Fruit fly (Drosophila melanogaster) Kc167 (cell line): Measurements from ENCODE around the gene CG13784.

ENCODE experiments used
- Myc ChIP-seq: fragments of >200 bp; optimal IDR thresholded peaks from 2 replicates; lab custom pipeline; 2017; ENCODE audit warnings: missing external identifiers
- Sin3A ChIP-seq: fragments of >200 bp; optimal IDR thresholded peaks from 2 replicates; lab custom pipeline; 2018; ENCODE audit warnings: missing external identifiers
- h ChIP-seq: fragments of >200 bp; optimal IDR thresholded peaks from 3 replicates; lab custom pipeline; 2018; ENCODE audit warnings: missing external identifiers
- insv ChIP-seq: fragments of >200 bp; optimal IDR thresholded peaks from 3 replicates; lab custom pipeline; 2018; ENCODE audit warnings: missing external identifiers
- psq ChIP-seq: fragments of >200 bp; optimal IDR thresholded peaks from 2 replicates; lab custom pipeline; 2017; ENCODE audit warnings: missing external identifiers
- ttk ChIP-seq: sonication (Bioruptor generic); optimal IDR thresholded peaks from 2 replicates; lab custom pipeline; 2017; ENCODE audit warnings: missing external identifiers

The CG13784 gene

DNA sequence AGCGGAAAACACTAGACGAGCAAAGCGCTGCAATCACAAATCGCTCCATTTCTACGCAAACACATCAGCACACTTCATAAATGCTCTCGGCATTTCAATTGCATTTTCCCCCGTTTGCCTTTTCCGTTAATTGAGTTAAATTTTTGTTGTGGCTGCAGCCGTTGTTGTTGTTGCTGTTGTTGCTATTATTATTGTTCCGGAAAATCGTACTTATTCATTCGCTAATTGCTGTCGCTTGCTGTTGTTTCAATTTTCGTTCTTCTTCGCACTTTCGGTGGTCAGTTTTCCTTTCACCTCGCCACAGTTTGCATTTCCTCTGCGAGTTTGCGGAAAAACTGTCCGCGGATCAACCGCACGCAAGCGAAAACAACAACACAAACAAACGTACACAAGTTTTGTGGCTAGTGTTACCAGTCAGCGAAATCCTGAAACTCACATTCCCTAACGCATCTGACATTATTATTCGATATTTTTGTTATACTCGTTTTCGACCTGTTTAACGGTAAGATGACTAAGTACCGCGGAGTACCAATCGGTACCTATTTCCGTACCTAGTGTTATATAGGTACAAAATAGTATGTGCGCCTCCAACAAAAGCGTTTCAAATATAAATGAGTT, at the start of gene CG13784:
CG13784 (minus strand) TSS at position 384 of the 618 bp plus-strand sequence.
- TF ChIP-seq Sin3A (lab: Kevin White, UChicago) (no peak), insv (lab: Kevin White, UChicago) (no peak), psq (lab: Kevin White, UChicago) (no peak), ttk (lab: Kevin White, UChicago) (no peak), h (lab: Kevin White, UChicago) (no peak), Myc (no peak)

DNA sequence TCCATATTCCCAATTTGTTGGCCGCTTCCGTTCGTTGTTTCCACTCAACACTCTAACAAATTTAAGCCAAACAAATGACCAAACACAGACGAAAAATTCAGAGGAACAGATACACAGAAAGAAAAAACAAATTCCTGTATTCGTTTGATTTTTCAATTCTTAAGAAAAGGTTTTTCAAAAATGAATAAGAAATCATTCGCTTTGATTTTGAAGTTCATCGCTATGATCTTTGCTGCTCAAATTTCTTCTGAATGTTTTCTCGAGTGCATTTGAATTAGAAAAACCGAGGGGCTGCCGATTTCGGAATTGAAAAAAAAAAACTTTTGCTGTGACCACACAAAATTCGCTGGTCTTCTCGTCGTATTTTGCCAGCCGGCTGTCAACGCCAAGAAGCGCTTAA, 46.1 kb upstream of the CG13784 start:
- TF ChIP-seq ttk (lab: Kevin White, UChicago) = no peak
- no peak for TF ChIP-seq psq (lab: Kevin White, UChicago)
- no peak for TF ChIP-seq insv (lab: Kevin White, UChicago)
- TF ChIP-seq Sin3A (lab: Kevin White, UChicago) = no peak
- TF ChIP-seq h (lab: Kevin White, UChicago) = no peak
- TF ChIP-seq Myc = no peak

DNA sequence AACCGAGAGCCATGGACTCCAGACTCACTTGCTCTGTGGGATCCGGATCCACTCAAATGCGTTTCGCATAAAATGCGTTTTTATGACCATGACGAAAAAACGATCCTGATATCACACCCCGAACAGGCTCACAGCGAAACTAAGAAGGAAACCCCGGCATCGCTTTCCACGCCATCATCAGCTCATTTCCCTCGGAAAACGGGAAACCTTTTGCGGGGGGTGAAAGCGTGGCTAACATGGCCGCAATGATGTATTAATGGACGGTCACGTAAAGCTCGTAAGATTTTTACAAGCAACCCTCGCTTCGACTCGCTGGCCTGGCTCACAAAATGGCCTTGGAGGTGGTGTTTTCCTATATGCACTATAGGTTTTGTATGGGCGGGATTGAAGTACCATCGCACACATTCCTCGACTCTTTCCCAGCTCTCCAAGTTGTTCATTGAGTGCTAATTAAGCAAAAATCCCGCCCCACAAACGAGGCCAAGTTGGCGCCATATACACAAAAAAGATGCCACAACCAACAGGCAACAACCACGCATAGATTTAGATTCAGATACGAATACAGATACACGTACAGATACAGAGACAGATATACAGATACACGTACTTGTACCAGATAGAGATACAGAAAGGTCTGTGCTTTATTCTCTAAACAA, 45.2 kb upstream of the CG13784 start:
- no peak for TF ChIP-seq insv (lab: Kevin White, UChicago)

DNA sequence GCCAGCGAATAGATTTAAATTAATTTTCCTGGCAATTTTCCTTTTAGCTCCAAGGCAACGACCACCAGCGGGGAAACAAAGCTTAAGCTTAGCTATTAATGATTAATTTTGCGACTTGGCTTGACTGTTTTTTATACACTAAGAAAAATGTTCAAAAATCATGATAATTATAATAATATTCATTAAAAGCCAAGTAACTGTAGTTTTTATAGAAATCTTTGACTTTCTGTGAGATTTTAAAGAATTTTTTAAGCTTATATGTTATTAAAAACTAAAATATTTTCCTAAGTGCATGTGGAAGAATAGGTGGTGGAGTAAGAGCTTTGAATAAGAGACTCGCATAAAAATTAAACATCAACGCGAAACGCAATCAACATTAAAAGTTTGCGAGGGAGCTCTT, 44.6 kb upstream of the CG13784 start:
- TF ChIP-seq psq (lab: Kevin White, UChicago) = no peak
- no peak for TF ChIP-seq h (lab: Kevin White, UChicago)
- no peak for TF ChIP-seq ttk (lab: Kevin White, UChicago)
- TF ChIP-seq insv (lab: Kevin White, UChicago) = no peak
- TF ChIP-seq Myc = no peak
- no peak for TF ChIP-seq Sin3A (lab: Kevin White, UChicago)

DNA sequence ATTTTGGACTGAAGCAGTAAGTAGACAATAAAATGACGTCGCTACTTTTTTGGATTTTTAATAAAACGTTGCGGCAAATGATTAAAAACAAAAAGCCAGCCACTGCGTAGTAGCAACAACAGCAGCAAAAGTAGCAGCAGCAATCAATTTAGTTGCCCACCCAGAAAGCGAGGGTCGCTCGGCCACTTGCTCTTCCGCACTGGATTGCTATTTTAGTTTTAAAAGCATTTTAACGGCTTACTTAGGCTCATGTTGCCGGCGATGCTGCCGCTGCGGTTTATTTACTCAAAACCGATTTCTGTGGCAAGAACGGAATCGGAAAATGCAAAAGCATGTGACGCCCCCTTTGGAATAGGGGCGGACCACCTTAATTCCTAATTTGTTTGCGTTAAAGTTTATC, 42.7 kb upstream of the CG13784 start:
- TF ChIP-seq Sin3A (lab: Kevin White, UChicago) (no peak), h (lab: Kevin White, UChicago) (no peak), insv (lab: Kevin White, UChicago) (no peak), psq (lab: Kevin White, UChicago) (no peak), Myc (no peak)

DNA sequence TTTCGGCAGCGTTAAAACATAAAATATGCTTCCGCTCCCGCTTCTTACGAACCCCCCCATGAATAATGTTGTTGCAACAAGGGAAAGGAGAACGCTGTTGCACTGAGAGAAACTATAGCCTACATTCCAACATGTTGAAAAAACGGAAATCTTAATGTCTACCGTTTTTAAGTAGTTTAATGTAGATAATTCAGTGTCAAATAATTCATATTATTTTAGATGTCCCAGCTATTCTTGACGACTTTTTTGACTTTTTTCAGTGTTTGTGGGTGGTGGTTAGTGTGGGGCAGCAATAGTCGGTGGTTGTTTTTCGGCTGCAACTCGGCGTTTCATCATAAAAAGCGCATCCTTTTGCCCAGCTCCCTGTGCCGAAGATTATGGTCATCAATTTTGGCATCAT, 42.2 kb upstream of the CG13784 start:
- TF ChIP-seq insv (lab: Kevin White, UChicago) = no peak
- TF ChIP-seq h (lab: Kevin White, UChicago) = no peak
- TF ChIP-seq psq (lab: Kevin White, UChicago) = no peak
- TF ChIP-seq Sin3A (lab: Kevin White, UChicago) = no peak
- no peak for TF ChIP-seq ttk (lab: Kevin White, UChicago)
- no peak for TF ChIP-seq Myc

DNA sequence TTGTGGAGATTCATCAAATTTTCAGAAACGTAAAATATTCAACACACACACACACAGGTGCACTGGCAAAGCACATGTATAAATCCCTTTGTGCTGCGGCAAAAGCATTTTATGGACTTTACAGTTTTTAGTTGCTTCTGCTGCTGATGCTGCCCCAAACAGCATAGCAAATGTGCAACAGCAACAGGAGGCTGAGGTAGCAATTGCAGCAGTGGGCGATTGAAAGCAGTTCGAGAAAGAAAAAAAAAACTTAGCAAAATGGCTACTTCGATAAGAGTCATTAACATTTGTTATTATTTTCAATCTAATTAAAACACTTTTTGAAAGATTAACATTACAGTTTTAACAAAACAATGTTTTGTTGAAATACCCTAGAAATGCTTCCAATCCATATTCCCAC, 40.4 kb upstream of the CG13784 start:
- TF ChIP-seq insv (lab: Kevin White, UChicago) = no peak
- TF ChIP-seq h (lab: Kevin White, UChicago) = no peak
- no peak for TF ChIP-seq ttk (lab: Kevin White, UChicago)
- no peak for TF ChIP-seq Sin3A (lab: Kevin White, UChicago)
- no peak for TF ChIP-seq psq (lab: Kevin White, UChicago)
- TF ChIP-seq Myc = no peak

DNA sequence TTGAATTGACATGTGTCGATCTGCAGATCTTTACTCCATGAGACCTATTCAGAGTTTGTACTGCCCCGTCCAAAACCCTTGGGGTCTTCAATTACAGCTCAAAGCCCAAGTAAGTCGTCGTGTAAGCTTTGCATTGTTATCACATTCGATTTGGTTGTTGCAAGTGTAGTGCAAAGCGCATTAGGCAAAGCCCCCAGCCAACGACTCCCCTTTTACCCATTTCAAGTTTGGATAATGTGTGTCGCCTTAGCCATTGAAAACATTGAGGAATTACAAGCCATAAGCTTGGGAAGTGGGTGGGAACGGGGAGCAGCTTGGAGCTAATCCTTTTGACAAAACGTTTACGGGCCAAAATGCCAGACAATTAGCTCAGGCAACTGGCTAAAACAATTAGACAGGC, 39.7 kb upstream of the CG13784 start:
- TF ChIP-seq ttk (lab: Kevin White, UChicago) (no peak), insv (lab: Kevin White, UChicago) (no peak), Sin3A (lab: Kevin White, UChicago) (no peak), psq (lab: Kevin White, UChicago) (no peak), h (lab: Kevin White, UChicago) (no peak), Myc (no peak)

DNA sequence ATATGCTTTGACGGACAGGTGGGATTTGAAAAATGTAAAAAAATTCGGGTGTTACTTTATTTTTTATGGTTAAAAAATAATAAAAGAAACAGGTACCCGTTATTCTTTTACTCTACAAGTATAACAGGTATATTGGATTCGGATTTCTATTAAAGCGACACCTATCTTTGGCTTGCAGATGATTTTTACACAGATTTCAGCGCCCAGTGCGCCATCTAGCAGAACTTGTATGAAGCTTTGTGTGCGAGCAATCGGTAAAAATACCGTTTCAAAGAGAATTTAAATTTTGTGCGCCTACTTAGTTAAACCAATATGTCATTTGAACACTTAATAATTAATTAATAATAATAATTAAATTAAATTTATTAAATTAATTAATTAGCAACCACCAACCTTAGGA, 38.3 kb upstream of the CG13784 start:
- TF ChIP-seq psq (lab: Kevin White, UChicago) (no peak), Myc (no peak), ttk (lab: Kevin White, UChicago) (no peak)

DNA sequence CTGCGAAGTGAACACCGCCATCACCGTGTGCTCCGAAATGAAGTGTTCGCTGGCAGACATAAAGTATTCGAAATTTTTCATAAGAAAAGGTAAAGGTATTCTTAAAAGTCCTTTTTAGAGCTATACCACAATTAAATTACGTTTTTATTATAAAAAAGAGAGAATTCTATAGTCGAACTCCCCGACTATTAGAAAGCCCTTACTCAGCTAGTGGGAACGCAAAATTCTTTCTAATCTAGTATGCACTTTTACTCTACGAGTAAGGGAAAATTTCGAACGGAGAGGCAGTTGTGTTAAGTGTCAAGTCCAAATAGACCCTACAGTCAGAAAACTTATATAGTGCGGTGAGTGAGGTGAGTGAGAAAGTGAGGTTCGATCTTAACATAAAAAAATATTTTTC, 37.4 kb upstream of the CG13784 start, which contains the start of gene CG31909:
CG31909 (plus strand) TSS at position 301 of the 400 bp plus-strand sequence.
- TF ChIP-seq h (lab: Kevin White, UChicago) = no peak
- TF ChIP-seq Myc = no peak
- TF ChIP-seq insv (lab: Kevin White, UChicago) = no peak
- TF ChIP-seq ttk (lab: Kevin White, UChicago) = no peak
- TF ChIP-seq Sin3A (lab: Kevin White, UChicago) = no peak
- TF ChIP-seq psq (lab: Kevin White, UChicago) = no peak

DNA sequence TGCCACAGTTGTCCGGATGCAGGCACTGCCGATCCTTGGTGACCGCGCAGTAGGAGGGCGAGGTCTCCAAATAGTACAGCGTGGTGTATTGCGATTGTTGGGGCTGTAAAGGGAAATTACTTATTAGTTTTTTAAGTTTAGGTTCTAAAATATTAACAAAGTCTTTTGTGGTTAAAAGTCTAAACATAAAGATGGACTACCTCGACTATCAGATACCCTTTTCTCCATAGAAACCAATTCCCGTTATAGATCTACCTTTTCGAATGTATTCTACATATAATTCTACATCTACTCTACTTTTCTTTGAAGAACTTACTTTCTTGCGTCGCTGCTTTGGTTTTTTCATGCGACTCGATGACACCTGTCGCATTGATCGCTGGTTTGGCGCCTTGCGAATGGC, 36.3 kb upstream of the CG13784 start:
- no peak for TF ChIP-seq Sin3A (lab: Kevin White, UChicago)
- TF ChIP-seq ttk (lab: Kevin White, UChicago) = no peak
- no peak for TF ChIP-seq h (lab: Kevin White, UChicago)
- no peak for TF ChIP-seq psq (lab: Kevin White, UChicago)
- TF ChIP-seq Myc = no peak
- no peak for TF ChIP-seq insv (lab: Kevin White, UChicago)

DNA sequence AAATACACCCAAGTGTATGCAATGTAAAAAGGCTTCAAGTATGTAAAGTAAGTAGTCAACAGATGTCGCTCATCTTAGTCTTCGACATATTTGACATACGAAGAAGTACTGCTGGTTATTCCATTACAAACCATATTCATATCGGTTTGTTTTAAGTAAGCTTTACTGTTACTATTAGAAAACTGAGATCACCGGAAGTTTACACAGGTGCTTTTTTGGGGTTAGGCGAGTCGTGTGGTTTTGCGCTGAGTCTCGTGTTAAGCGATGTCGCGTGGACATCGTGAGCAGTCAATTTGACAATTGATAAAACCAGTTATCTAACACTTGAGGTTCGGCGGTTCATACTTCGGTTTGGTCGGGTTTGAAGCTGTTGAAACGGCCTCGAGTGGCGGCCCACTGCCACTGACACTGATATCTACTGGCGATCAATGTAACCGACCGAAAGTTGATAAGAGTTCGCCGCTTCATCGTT, 34.9 kb upstream of the CG13784 start:
- TF ChIP-seq psq (lab: Kevin White, UChicago) (no peak), insv (lab: Kevin White, UChicago) (no peak), Myc (no peak), h (lab: Kevin White, UChicago) (no peak), ttk (lab: Kevin White, UChicago) (no peak), Sin3A (lab: Kevin White, UChicago) (no peak)
